Worm (Caenorhabditis elegans): ENCODE results near the gene srh-48.

srh-48 gene

DNA sequence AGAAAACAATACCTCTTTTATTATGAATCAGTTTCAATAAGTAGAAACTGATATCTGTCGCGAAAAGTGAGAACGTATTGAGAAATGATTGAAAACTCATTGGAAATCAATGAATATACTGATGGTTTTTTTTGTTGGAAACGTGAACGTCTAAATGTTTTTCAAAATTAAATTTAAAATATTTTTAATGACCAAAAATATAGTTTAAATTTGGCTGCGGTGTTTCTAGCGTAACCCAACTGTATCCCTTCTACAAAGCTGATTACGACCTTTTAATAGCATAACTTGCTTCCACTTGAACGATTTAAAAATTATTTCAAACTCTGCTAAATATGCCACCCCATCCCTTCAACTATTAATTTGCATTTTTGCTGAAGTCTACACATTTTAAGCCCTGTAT lies 31.6 kb downstream of the srh-48 start, which contains the start of gene M176.9:
TSS of gene M176.9 (minus strand) at position 101 of the 400 bp plus-strand sequence.
- TF ChIP-seq crh-2 (tag; optimal IDR thresholded peaks at IDR 0.05) (no peak), fos-1 (tag; optimal IDR thresholded peaks at IDR 0.05) (no peak), unc-62 (GFP tag; optimal IDR thresholded peaks at IDR 0.05) (no peak), peb-1 (tag; optimal IDR thresholded peaks at IDR 0.05) (no peak), zag-1 (tag; optimal IDR thresholded peaks at IDR 0.05) (no peak), nhr-10 (tag; optimal IDR thresholded peaks at IDR 0.05) (no peak), lin-13 (GFP tag; optimal IDR thresholded peaks at IDR 0.05) (no peak), blmp-1 (tag; optimal IDR thresholded peaks at IDR 0.05; ENCODE audit: insufficient read depth) (no peak), nhr-77 (tag; optimal IDR thresholded peaks at IDR 0.05) (no peak), nhr-6 (tag; optimal IDR thresholded peaks at IDR 0.05) (no peak), unc-39 (tag; optimal IDR thresholded peaks at IDR 0.05) (no peak), nhr-11 (tag; optimal IDR thresholded peaks at IDR 0.05) (no peak), dmd-4 (tag; optimal IDR thresholded peaks at IDR 0.05) (no peak), ztf-11 (tag; optimal IDR thresholded peaks at IDR 0.05) (no peak)

ce11 chrII:9412086-9412608 lies 32.3 kb downstream of the srh-48 start, which contains the start of gene arrd-3:
TSS of gene arrd-3 (plus strand) at chrII:9412558.
- no peak for TF ChIP-seq nhr-21 (tag; optimal IDR thresholded peaks at IDR 0.05)
- TF ChIP-seq snpc-4 (tag; optimal IDR thresholded peaks at IDR 0.05), result no peak
- TF ChIP-seq blmp-1 (tag; optimal IDR thresholded peaks at IDR 0.05; ENCODE audit: insufficient read depth), result no peak
- TF ChIP-seq ztf-4 (tag; optimal IDR thresholded peaks at IDR 0.05), result no peak
- peak; percentile 18 for TF ChIP-seq sma-9 (GFP tag; optimal IDR thresholded peaks at IDR 0.05)
- TF ChIP-seq sma-9 (tag; optimal IDR thresholded peaks at IDR 0.05), result no peak
- no peak for TF ChIP-seq nhr-77 (tag; optimal IDR thresholded peaks at IDR 0.05)
- TF ChIP-seq gmeb-1 (tag; optimal IDR thresholded peaks at IDR 0.05), result peak; percentile 7
- TF ChIP-seq mbf-1 (tag; optimal IDR thresholded peaks at IDR 0.05), result no peak
- no peak for TF ChIP-seq unc-39 (tag; optimal IDR thresholded peaks at IDR 0.05)
- TF ChIP-seq ZK546.5 (tag; optimal IDR thresholded peaks at IDR 0.05), result no peak
- TF ChIP-seq elt-1 (tag; optimal IDR thresholded peaks at IDR 0.05), result no peak
- peak; percentile 94 for TF ChIP-seq fos-1 (tag; optimal IDR thresholded peaks at IDR 0.05)
- TF ChIP-seq dmd-4 (tag; optimal IDR thresholded peaks at IDR 0.05), result no peak
- TF ChIP-seq nhr-10 (tag; optimal IDR thresholded peaks at IDR 0.05), result no peak
- no peak for TF ChIP-seq elt-3 (tag; optimal IDR thresholded peaks at IDR 0.05)

DNA sequence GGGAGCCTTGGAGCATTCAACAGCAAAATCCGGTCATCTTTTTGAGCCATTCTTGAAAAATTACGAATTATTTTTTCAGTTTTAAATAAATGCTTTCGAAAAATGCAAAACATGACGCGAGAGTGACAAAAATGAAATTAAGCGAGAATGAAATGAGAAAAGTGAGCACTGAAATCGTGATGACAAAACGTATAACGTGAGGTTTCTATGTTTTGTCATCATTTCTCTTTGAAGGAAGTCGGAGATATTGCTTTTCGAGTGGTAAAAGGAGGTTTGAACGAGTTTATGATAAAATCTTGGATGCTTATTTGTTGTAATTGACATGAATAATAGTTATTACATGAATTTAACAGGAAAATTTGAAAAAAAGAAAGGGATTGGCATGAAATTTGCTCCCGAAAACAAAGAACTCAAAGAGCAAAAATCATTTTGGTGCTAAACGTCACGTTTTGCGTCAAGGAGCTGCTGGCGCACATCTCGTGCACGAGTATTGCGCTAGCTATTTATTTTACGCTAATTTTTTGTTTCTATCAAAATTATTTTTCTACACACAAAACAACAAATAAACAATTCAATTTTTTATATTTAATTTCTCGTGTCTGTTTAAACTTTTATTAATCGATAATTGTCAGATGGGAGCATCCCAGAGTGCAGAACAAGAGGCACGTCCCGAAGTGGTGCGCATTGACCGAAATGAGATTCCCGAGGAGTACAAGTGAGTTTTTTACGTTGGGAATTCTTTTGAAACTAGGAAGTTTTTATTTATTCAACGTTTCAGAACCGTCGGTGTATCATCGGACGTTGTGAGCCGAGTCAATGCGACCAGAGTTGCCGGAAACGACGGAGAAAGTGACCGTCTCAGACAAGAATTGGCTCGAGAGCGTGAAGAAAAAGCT lies 36.7 kb downstream of the srh-48 start, which contains the start of the genes gss-1 and chch-3:
TSS of gene gss-1 (minus strand) at position 51 of the 896 bp plus-strand sequence.
TSS of gene chch-3 (plus strand) at position 633 of the 896 bp plus-strand sequence.
- no peak for TF ChIP-seq sem-4 (tag; optimal IDR thresholded peaks at IDR 0.05)
- peak; percentile 56 to 85 for TF ChIP-seq lsy-2 (tag; optimal IDR thresholded peaks at IDR 0.05)
- no peak for TF ChIP-seq nhr-237 (tag; optimal IDR thresholded peaks at IDR 0.05)
- no peak for TF ChIP-seq nhr-12 (tag; optimal IDR thresholded peaks at IDR 0.05)
- no peak for TF ChIP-seq unc-39 (tag; optimal IDR thresholded peaks at IDR 0.05)
- TF ChIP-seq nhr-10 (tag; optimal IDR thresholded peaks at IDR 0.05), result no peak
- TF ChIP-seq aly-2 (tag; optimal IDR thresholded peaks at IDR 0.05), result no peak
- no peak for TF ChIP-seq ZK546.5 (tag; optimal IDR thresholded peaks at IDR 0.05)
- TF ChIP-seq gmeb-1 (tag; optimal IDR thresholded peaks at IDR 0.05), result peak; percentile 69
- TF ChIP-seq nhr-21 (tag; optimal IDR thresholded peaks at IDR 0.05), result peak; percentile 13
- peak; percentile 14 for TF ChIP-seq snpc-4 (tag; optimal IDR thresholded peaks at IDR 0.05)
- peak; percentile 14 for TF ChIP-seq sma-3 (GFP tag; optimal IDR thresholded peaks at IDR 0.05)
- TF ChIP-seq ztf-11 (tag; optimal IDR thresholded peaks at IDR 0.05), result no peak
- TF ChIP-seq crh-2 (tag; optimal IDR thresholded peaks at IDR 0.05), result peak; percentile 58
- TF ChIP-seq mab-5 (tag; optimal IDR thresholded peaks at IDR 0.05), result peak; percentile 25
- TF ChIP-seq mbf-1 (tag; optimal IDR thresholded peaks at IDR 0.05), result no peak
- TF ChIP-seq nhr-25 (tag; optimal IDR thresholded peaks at IDR 0.05), result no peak
- TF ChIP-seq nhr-129 (tag; optimal IDR thresholded peaks at IDR 0.05), result peak; percentile 71
- TF ChIP-seq egl-27 (tag; optimal IDR thresholded peaks at IDR 0.05), result no peak
- TF ChIP-seq nhr-23 (tag; optimal IDR thresholded peaks at IDR 0.05), result no peak
- TF ChIP-seq unc-55 (GFP tag; optimal IDR thresholded peaks at IDR 0.05), result peak; percentile 75
- peak; percentile 43 for TF ChIP-seq lin-13 (GFP tag; optimal IDR thresholded peaks at IDR 0.05)
- peak; percentile 24 for TF ChIP-seq F13H6.1 (tag; optimal IDR thresholded peaks at IDR 0.05)
- TF ChIP-seq dmd-4 (tag; optimal IDR thresholded peaks at IDR 0.05), result no peak
- TF ChIP-seq peb-1 (tag; optimal IDR thresholded peaks at IDR 0.05), result no peak
- TF ChIP-seq lin-11 (tag; optimal IDR thresholded peaks at IDR 0.05), result peak; percentile 1
- TF ChIP-seq fos-1 (tag; optimal IDR thresholded peaks at IDR 0.05), result peak; percentile 63
- no peak for TF ChIP-seq nhr-11 (tag; optimal IDR thresholded peaks at IDR 0.05)
- peak; percentile 65 for TF ChIP-seq sma-9 (GFP tag; optimal IDR thresholded peaks at IDR 0.05)
- no peak for TF ChIP-seq sma-9 (tag; optimal IDR thresholded peaks at IDR 0.05)
- no peak for TF ChIP-seq elt-1 (tag; optimal IDR thresholded peaks at IDR 0.05)
- peak; percentile 85 for TF ChIP-seq C34F6.9 (tag; optimal IDR thresholded peaks at IDR 0.05)
